Fruit fly (Drosophila melanogaster) whole organism, adult: ENCODE measurements around the gene ZnT77C.

ENCODE experiments used
- CG11617 ChIP-seq: fragments of 200-800 bp; sonication (Bioruptor generic); optimal IDR thresholded peaks from 2 replicates; lab custom pipeline; 2017; ENCODE audit warnings: mild to moderate bottlenecking, missing biosample characterization, missing genetic modification reagents, missing genetic modification characterization
- CG12768 ChIP-seq: fragments of 200-800 bp; sonication (Bioruptor generic); optimal IDR thresholded peaks from 2 replicates; lab custom pipeline; 2017; ENCODE audit warnings: missing biosample characterization, missing genetic modification characterization, mild to moderate bottlenecking, moderate library complexity, missing genetic modification reagents
- CG14711 ChIP-seq: fragments of 200-800 bp; sonication (Bioruptor generic); optimal IDR thresholded peaks from 2 replicates; lab custom pipeline; 2018; ENCODE audit warnings: missing biosample characterization, mild to moderate bottlenecking, missing genetic modification characterization, moderate library complexity
- CG1620 ChIP-seq: fragments of 200-800 bp; sonication (Bioruptor generic); optimal IDR thresholded peaks from 2 replicates; lab custom pipeline; 2016; ENCODE audit warnings: missing biosample characterization, missing genetic modification characterization
- CG33017 ChIP-seq: fragments of 200-800 bp; sonication (Bioruptor generic); optimal IDR thresholded peaks from 2 replicates; lab custom pipeline; 2018; ENCODE audit warnings: missing biosample characterization, mild to moderate bottlenecking, missing genetic modification characterization, moderate library complexity
- CG5204 ChIP-seq: fragments of 200-800 bp; sonication (Bioruptor generic); optimal IDR thresholded peaks from 2 replicates; lab custom pipeline; 2016; ENCODE audit warnings: missing biosample characterization, missing genetic modification characterization
- CG7045 ChIP-seq: fragments of 200-800 bp; sonication (Bioruptor generic); optimal IDR thresholded peaks from 2 replicates; lab custom pipeline; 2017; ENCODE audit warnings: missing biosample characterization, mild to moderate bottlenecking, missing genetic modification characterization
- CG7101 ChIP-seq: fragments of 200-800 bp; sonication (Bioruptor generic); optimal IDR thresholded peaks from 2 replicates; lab custom pipeline; 2018; ENCODE audit warnings: missing biosample characterization, mild to moderate bottlenecking, missing genetic modification characterization, moderate library complexity
- Clk ChIP-seq: fragments of 200-800 bp; sonication (Bioruptor generic); optimal IDR thresholded peaks from 2 replicates; lab custom pipeline; 2017; ENCODE audit warnings: missing biosample characterization, missing genetic modification characterization
- Crg-1 ChIP-seq: fragments of 200-800 bp; sonication (Bioruptor generic); optimal IDR thresholded peaks from 2 replicates; lab custom pipeline; 2016; ENCODE audit warnings: missing biosample characterization, missing genetic modification characterization
- Hr96 ChIP-seq: fragments of 200-800 bp; sonication (Bioruptor generic); optimal IDR thresholded peaks from 2 replicates; lab custom pipeline; 2016; ENCODE audit warnings: missing biosample characterization, missing genetic modification characterization
- Mnt ChIP-seq: fragments of 200-800 bp; sonication (Bioruptor generic); optimal IDR thresholded peaks from 2 replicates; lab custom pipeline; 2016; ENCODE audit warnings: missing biosample characterization, mild to moderate bottlenecking, missing genetic modification characterization
- bab1 ChIP-seq: fragments of 200-800 bp; sonication (Bioruptor generic); optimal IDR thresholded peaks from 3 replicates; lab custom pipeline; 2019; ENCODE audit warnings: missing biosample characterization, mild to moderate bottlenecking, missing genetic modification characterization, moderate library complexity
- cic ChIP-seq: fragments of 200-800 bp; sonication (Bioruptor generic); optimal IDR thresholded peaks from 2 replicates; lab custom pipeline; 2017; ENCODE audit warnings: missing biosample characterization, mild to moderate bottlenecking, missing genetic modification characterization, moderate library complexity
- cnc ChIP-seq, 2 experiments: fragments of >200 bp; optimal IDR thresholded peaks; 2 replicates each; lab custom pipeline; 2017
- kay ChIP-seq: fragments of 200-800 bp; sonication (Bioruptor generic); peaks from one replicate; lab custom pipeline; 2016; ENCODE audit warnings: missing biosample characterization, missing genetic modification characterization, borderline replicate concordance
- ovo ChIP-seq: fragments of 200-800 bp; sonication (Bioruptor generic); optimal IDR thresholded peaks from 2 replicates; lab custom pipeline; 2016; ENCODE audit warnings: missing biosample characterization, missing genetic modification characterization
- pad ChIP-seq: fragments of 200-800 bp; sonication (Bioruptor generic); optimal IDR thresholded peaks from 3 replicates; lab custom pipeline; 2017; ENCODE audit warnings: missing biosample characterization, missing genetic modification characterization, mild to moderate bottlenecking, moderate library complexity, missing genetic modification reagents
- tj ChIP-seq: fragments of 200-800 bp; sonication (Bioruptor generic); optimal IDR thresholded peaks from 3 replicates; lab custom pipeline; 2017; ENCODE audit warnings: missing biosample characterization, mild to moderate bottlenecking, missing genetic modification characterization, moderate library complexity
- toe ChIP-seq: fragments of 200-800 bp; sonication (Bioruptor generic); optimal IDR thresholded peaks from 2 replicates; lab custom pipeline; 2016; ENCODE audit warnings: missing biosample characterization, missing genetic modification characterization

Gene ZnT77C

dm6 chr3L:20466599-20466998, 28.1 kb downstream of the ZnT77C start, which contains the start of gene Tdh:
TSS of gene Tdh (plus strand) at chr3L:20466944.
- no peak for TF ChIP-seq CG33017 (tag; lab: Kevin White, UChicago)
- no peak for TF ChIP-seq CG14711 (tag; lab: Kevin White, UChicago)
- TF ChIP-seq cnc (optimal IDR thresholded peaks at IDR 0.05; lab: Kevin White, UChicago), result no peak

dm6 chr3L:20465941-20466340, 28.8 kb downstream of the ZnT77C start, which contains the start of gene CG42764:
TSS of gene CG42764 (minus strand) at chr3L:20466041.
- no peak for TF ChIP-seq toe (GFP tag; lab: Kevin White, UChicago)
- no peak for TF ChIP-seq CG7045 (GFP tag; lab: Kevin White, UChicago)
- TF ChIP-seq CG33017 (tag; lab: Kevin White, UChicago), result no peak
- no peak for TF ChIP-seq bab1 (GFP tag; lab: Kevin White, UChicago)
- no peak for TF ChIP-seq Hr96 (GFP tag; lab: Kevin White, UChicago)
- no peak for TF ChIP-seq Crg-1 (GFP tag; lab: Kevin White, UChicago)
- no peak for TF ChIP-seq Mnt
- no peak for TF ChIP-seq CG7101 (tag; lab: Kevin White, UChicago)
- no peak for TF ChIP-seq cic
- TF ChIP-seq pad (GFP tag; lab: Kevin White, UChicago), result no peak
- no peak for TF ChIP-seq kay (GFP tag; lab: Kevin White, UChicago)
- TF ChIP-seq CG11617 (GFP tag; lab: Kevin White, UChicago), result no peak
- no peak for TF ChIP-seq CG14711 (tag; lab: Kevin White, UChicago)
- no peak for TF ChIP-seq cnc (optimal IDR thresholded peaks at IDR 0.05; lab: Kevin White, UChicago)
- TF ChIP-seq CG12768 (GFP tag; lab: Kevin White, UChicago), result no peak
- TF ChIP-seq CG1620, result no peak

dm6 chr3L:20464677-20465076, 30.0 kb downstream of the ZnT77C start, which contains the start of gene atk:
TSS of gene atk (minus strand) at chr3L:20464862.
- TF ChIP-seq CG14711 (tag; lab: Kevin White, UChicago) (no peak), Hr96 (GFP tag; lab: Kevin White, UChicago) (no peak), Mnt (no peak), kay (GFP tag; lab: Kevin White, UChicago) (no peak), ovo (no peak), tj (GFP tag; lab: Kevin White, UChicago) (no peak), toe (GFP tag; lab: Kevin White, UChicago) (no peak), Crg-1 (GFP tag; lab: Kevin White, UChicago) (no peak), CG33017 (tag; lab: Kevin White, UChicago) (no peak), CG5204 (no peak), CG7045 (GFP tag; lab: Kevin White, UChicago) (no peak), cnc (optimal IDR thresholded peaks at IDR 0.05; lab: Kevin White, UChicago) (no peak)

dm6 chr3L:20462391-20462790, 32.3 kb downstream of the ZnT77C start:
- TF ChIP-seq tj (GFP tag; lab: Kevin White, UChicago), result no peak
- no peak for TF ChIP-seq CG5204
- TF ChIP-seq toe (GFP tag; lab: Kevin White, UChicago), result no peak
- TF ChIP-seq CG1620, result no peak
- no peak for TF ChIP-seq CG33017 (tag; lab: Kevin White, UChicago)
- TF ChIP-seq CG7045 (GFP tag; lab: Kevin White, UChicago), result no peak
- no peak for TF ChIP-seq Hr96 (GFP tag; lab: Kevin White, UChicago)
- no peak for TF ChIP-seq Crg-1 (GFP tag; lab: Kevin White, UChicago)
- no peak for TF ChIP-seq bab1 (GFP tag; lab: Kevin White, UChicago)

dm6 chr3L:20460383-20460782, 34.3 kb downstream of the ZnT77C start, which contains the start of gene mag:
TSS of gene mag (plus strand) at chr3L:20460683.
- TF ChIP-seq Clk, result no peak
- TF ChIP-seq pad (GFP tag; lab: Kevin White, UChicago), result no peak
- TF ChIP-seq CG7045 (GFP tag; lab: Kevin White, UChicago), result no peak
- TF ChIP-seq ovo, result no peak
- TF ChIP-seq Mnt, result no peak
- TF ChIP-seq CG5204, result no peak
- no peak for TF ChIP-seq CG11617 (GFP tag; lab: Kevin White, UChicago)
- TF ChIP-seq tj (GFP tag; lab: Kevin White, UChicago), result no peak
- no peak for TF ChIP-seq CG12768 (GFP tag; lab: Kevin White, UChicago)
- TF ChIP-seq cic, result no peak
- no peak for TF ChIP-seq CG14711 (tag; lab: Kevin White, UChicago)

- peak; percentile 13 for TF ChIP-seq CG33017 (tag; lab: Kevin White, UChicago)
- peak; percentile 56 for TF ChIP-seq CG12768 (GFP tag; lab: Kevin White, UChicago)
- TF ChIP-seq toe (GFP tag; lab: Kevin White, UChicago), result peak; percentile 53
- peak; percentile 14 for TF ChIP-seq Crg-1 (GFP tag; lab: Kevin White, UChicago)
- no peak for TF ChIP-seq Clk
- TF ChIP-seq Mnt, result peak; percentile 83
- TF ChIP-seq CG5204, result peak; percentile 26
- TF ChIP-seq cic, result no peak
- no peak for TF ChIP-seq cnc (optimal IDR thresholded peaks at IDR 0.05; lab: Kevin White, UChicago)
- peak; percentile 28 for TF ChIP-seq tj (GFP tag; lab: Kevin White, UChicago)
- no peak for TF ChIP-seq Hr96 (GFP tag; lab: Kevin White, UChicago)
- peak; percentile 49 for TF ChIP-seq pad (GFP tag; lab: Kevin White, UChicago)
- TF ChIP-seq kay (GFP tag; lab: Kevin White, UChicago), result no peak
- TF ChIP-seq CG7101 (tag; lab: Kevin White, UChicago), result peak; percentile 71
- peak; percentile 60 for TF ChIP-seq CG14711 (tag; lab: Kevin White, UChicago)
- no peak for TF ChIP-seq bab1 (GFP tag; lab: Kevin White, UChicago)
- peak; percentile 72 for TF ChIP-seq CG11617 (GFP tag; lab: Kevin White, UChicago)
- peak; percentile 34 for TF ChIP-seq ovo
- peak; percentile 55 for TF ChIP-seq CG7045 (GFP tag; lab: Kevin White, UChicago)
- TF ChIP-seq CG1620, result no peak
These were observed 41.7 kb downstream of the ZnT77C start, which contains the start of gene CG5199 for dm6 chr3L:20452813-20453682. TSS of gene CG5199 (minus strand) at chr3L:20452864.
